Worm (Caenorhabditis elegans): ENCODE measurements around the gene unc-93.
A peak's percentile ranks its signal among the peaks of the same experiment; 100 is the strongest.

unc-93 gene

DNA sequence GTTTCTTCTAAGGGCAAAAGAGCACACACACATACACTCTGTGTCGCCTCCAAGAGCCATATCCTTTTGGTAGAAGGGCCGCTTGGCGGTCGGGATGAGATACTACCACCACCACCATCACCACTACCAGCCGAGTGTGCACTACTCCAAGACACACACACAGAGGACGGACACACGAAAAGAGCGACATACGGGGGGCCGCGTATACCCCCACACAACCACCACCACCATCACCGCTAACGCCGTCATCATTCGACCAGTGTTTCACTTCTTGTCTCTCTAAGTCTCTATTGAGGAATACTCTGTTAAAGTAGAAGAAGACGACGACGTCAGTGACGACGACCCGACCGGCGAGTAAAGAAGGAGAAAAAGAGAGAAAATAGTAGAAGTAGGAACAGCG is 23.5 kb upstream of the unc-93 start:
- TF ChIP-seq F39B2.1 (GFP tag; IDR thresholded peaks at IDR 0.05) = no peak
- TF ChIP-seq bed-1 (GFP tag; IDR thresholded peaks at IDR 0.05) = no peak
- TF ChIP-seq pbrm-1 (GFP tag; IDR thresholded peaks at IDR 0.05) = 0 out of 2 replicates have a peak, but pooled peaks have one; percentile 27
- TF ChIP-seq lin-54 (GFP tag; optimal IDR thresholded peaks at IDR 0.05) = no peak
- TF ChIP-seq F10E7.11 (tag; optimal IDR thresholded peaks at IDR 0.05) = no peak
- TF ChIP-seq ccch-3 (GFP tag; optimal IDR thresholded peaks at IDR 0.05) = no peak
- no peak for TF ChIP-seq lag-1 (GFP tag; IDR thresholded peaks at IDR 0.05)
- TF ChIP-seq lin-35 (GFP tag; optimal IDR thresholded peaks at IDR 0.05) = no peak
- no peak for TF ChIP-seq nfyb-1 (GFP tag; IDR thresholded peaks at IDR 0.05)
- no peak for TF ChIP-seq attf-3 (GFP tag; conservative IDR thresholded peaks at IDR 0.05)
- TF ChIP-seq hmg-1.2 (GFP tag; IDR thresholded peaks at IDR 0.05) = peak; percentile 38; the same call in 1 of the 2 replicates
- no peak for TF ChIP-seq ztf-22 (GFP tag; optimal IDR thresholded peaks at IDR 0.05)
- TF ChIP-seq lin-40 (tag; optimal IDR thresholded peaks at IDR 0.05) = no peak
- TF ChIP-seq cebp-2 (GFP tag; IDR thresholded peaks at IDR 0.05) = no peak
- TF ChIP-seq ceh-40 (GFP tag; IDR thresholded peaks at IDR 0.05) = no peak
- no peak for TF ChIP-seq ama-1 (optimal IDR thresholded peaks at IDR 0.05)
- TF ChIP-seq ama-1 (GFP tag; optimal IDR thresholded peaks at IDR 0.05) = no peak
- TF ChIP-seq ztf-6 (GFP tag; IDR thresholded peaks at IDR 0.05) = no peak
- TF ChIP-seq F57A8.1 (GFP tag; optimal IDR thresholded peaks at IDR 0.05) = no peak
- no peak for TF ChIP-seq hsf-1 (GFP tag; IDR thresholded peaks at IDR 0.05)
- 0 out of 2 replicates have a peak, but pooled peaks have one; percentile 9 for TF ChIP-seq let-526 (GFP tag; IDR thresholded peaks at IDR 0.05)
- TF ChIP-seq ceh-27 (GFP tag; optimal IDR thresholded peaks at IDR 0.05) = peak; percentile 39
- TF ChIP-seq fkh-3 (tag; optimal IDR thresholded peaks at IDR 0.05) = no peak
- no peak for TF ChIP-seq die-1 (tag; optimal IDR thresholded peaks at IDR 0.05)
- no peak for TF ChIP-seq C17E4.6 (GFP tag; IDR thresholded peaks at IDR 0.05)
- TF ChIP-seq egrh-3 (GFP tag; IDR thresholded peaks at IDR 0.05) = no peak
- TF ChIP-seq D2030.7 (GFP tag; IDR thresholded peaks at IDR 0.05) = no peak
- no peak for TF ChIP-seq F22D6.2 (tag; optimal IDR thresholded peaks at IDR 0.05)
- TF ChIP-seq F23B12.7 (tag; optimal IDR thresholded peaks at IDR 0.05; ENCODE audit: insufficient read depth) = no peak
- TF ChIP-seq ceh-58 (GFP tag; IDR thresholded peaks at IDR 0.05) = no peak

DNA sequence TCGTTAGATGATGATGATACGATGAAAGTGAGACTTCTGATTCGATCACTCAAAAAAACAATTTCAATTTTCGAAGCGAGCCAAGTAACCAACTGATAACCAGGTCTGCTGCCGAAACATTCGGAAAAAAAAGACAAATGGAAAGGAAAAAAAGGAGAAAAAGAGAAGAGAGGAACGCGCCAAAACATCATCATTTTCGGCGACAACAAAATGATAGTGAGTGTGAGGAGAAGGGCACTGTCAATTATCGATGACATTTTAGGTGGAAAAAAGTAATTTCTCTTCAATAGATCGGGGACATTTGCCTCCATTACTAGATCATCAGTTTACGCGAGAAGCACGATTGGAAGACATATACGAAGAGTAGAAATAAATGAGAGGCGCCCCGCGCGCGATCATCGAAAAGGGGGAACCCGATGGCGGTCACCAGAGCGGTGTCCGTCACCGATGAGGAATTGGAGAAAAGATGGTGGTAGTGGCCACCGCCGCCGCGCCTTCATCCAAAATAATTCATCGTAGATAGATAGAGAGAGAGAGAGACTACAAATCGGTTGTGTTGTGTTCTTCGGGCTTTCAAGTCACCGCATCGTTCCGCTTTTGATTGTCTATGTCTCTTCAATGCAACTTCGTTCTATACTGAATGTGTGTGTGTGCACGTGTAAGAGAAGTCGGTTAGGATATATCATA is 22.8 kb upstream of the unc-93 start:
- TF ChIP-seq dox-1 (GFP tag; IDR thresholded peaks at IDR 0.05) = peak; percentile 51; the same call in 1 of the 2 replicates
- TF ChIP-seq hsf-1 (GFP tag; IDR thresholded peaks at IDR 0.05) = no peak
- TF ChIP-seq B0336.3 (GFP tag; IDR thresholded peaks at IDR 0.05) = no peak
- no peak for TF ChIP-seq Y53F4B.3 (GFP tag; IDR thresholded peaks at IDR 0.05)
- peak; percentile 12 to 60 for TF ChIP-seq let-607 (tag; optimal IDR thresholded peaks at IDR 0.05)
- no peak for TF ChIP-seq lsy-27 (tag; optimal IDR thresholded peaks at IDR 0.05; ENCODE audit: borderline replicate concordance, insufficient read depth)
- peak; percentile 41; the same call in 1 of the 2 replicates for TF ChIP-seq zfh-2 (GFP tag; conservative IDR thresholded peaks at IDR 0.05)
- TF ChIP-seq nhr-80 (tag; optimal IDR thresholded peaks at IDR 0.05) = peak; percentile 93
- no peak for TF ChIP-seq him-1 (tag; optimal IDR thresholded peaks at IDR 0.05)
- TF ChIP-seq D2030.7 (GFP tag; IDR thresholded peaks at IDR 0.05) = no peak
